Worm (Caenorhabditis elegans): ENCODE measurements around the gene F38E11.6.

ce11 chrIV:9464345-9464783 lies 3.0 kb downstream of the F38E11.6 start:
- TF ChIP-seq unc-130 (GFP tag; optimal IDR thresholded peaks at IDR 0.05) (no peak), mcd-1 (GFP tag; IDR thresholded peaks at IDR 0.05) (no peak), ceh-100 (GFP tag; IDR thresholded peaks at IDR 0.05) (no peak), tbp1 (GFP tag; optimal IDR thresholded peaks at IDR 0.05) (no peak), Y56A3A.18 (GFP tag; IDR thresholded peaks at IDR 0.05) (no peak), repo-1 (tag; optimal IDR thresholded peaks at IDR 0.05) (no peak)

Measured in whole organism, young adult.